Fruit fly (Drosophila melanogaster): ENCODE data around the gene tgy.

The tgy gene

dm6 chrX:19164726-19165125, 37.6 kb upstream of the tgy start (continued):
- TF ChIP-seq CG16813 (GFP tag; IDR thresholded peaks at IDR 0.05; ENCODE audit: partially characterized antibody) (no peak), ttk (GFP tag; IDR thresholded peaks at IDR 0.05) (0 out of 2 replicates have a peak, but pooled peaks have one; percentile 30), Sox100B (GFP tag; optimal IDR thresholded peaks at IDR 0.05) (peak; percentile 20), CG33213 (GFP tag; optimal IDR thresholded peaks at IDR 0.05) (no peak), CG10366 (GFP tag; IDR thresholded peaks at IDR 0.05) (peak; percentile 7; the same call in 1 of the 2 replicates), CG15479 (GFP tag; optimal IDR thresholded peaks at IDR 0.05) (no peak), ERR (GFP tag; optimal IDR thresholded peaks at IDR 0.05) (no peak), CG16815 (GFP tag; optimal IDR thresholded peaks at IDR 0.05) (no peak), dimm (GFP tag; IDR thresholded peaks at IDR 0.05) (no peak), CG10543 (GFP tag; optimal IDR thresholded peaks at IDR 0.05) (no peak), Six4 (GFP tag; optimal IDR thresholded peaks at IDR 0.05) (no peak), phol (tag; optimal IDR thresholded peaks at IDR 0.05) (peak; percentile 26), ro (GFP tag; IDR thresholded peaks at IDR 0.05) (no peak), PHDP (tag; optimal IDR thresholded peaks at IDR 0.05) (peak; percentile 15), CG8924 (tag; optimal IDR thresholded peaks at IDR 0.05) (no peak), CG15011 (GFP tag; optimal IDR thresholded peaks at IDR 0.05) (no peak), C15 (GFP tag; IDR thresholded peaks at IDR 0.05) (no peak), zfh1 (GFP tag; IDR thresholded peaks at IDR 0.05) (no peak), CG6272 (GFP tag; IDR thresholded peaks at IDR 0.05) (no peak), gfzf (GFP tag; optimal IDR thresholded peaks at IDR 0.05) (no peak), Taf1 (GFP tag; IDR thresholded peaks at IDR 0.05) (no peak), Gsc (GFP tag; IDR thresholded peaks at IDR 0.05) (no peak), slbo (GFP tag; IDR thresholded peaks at IDR 0.05) (no peak), bcd (GFP tag; optimal IDR thresholded peaks at IDR 0.05) (peak; percentile 44), ab (GFP tag; optimal IDR thresholded peaks at IDR 0.05) (no peak), Trl (optimal IDR thresholded peaks at IDR 0.05) (no peak), Trl (GFP tag; optimal IDR thresholded peaks at IDR 0.05) (peak; percentile 17), tll (GFP tag; optimal IDR thresholded peaks at IDR 0.05) (no peak), zen (tag; optimal IDR thresholded peaks at IDR 0.05) (no peak), CG17568 (GFP tag; optimal IDR thresholded peaks at IDR 0.05) (no peak), Fer1 (GFP tag; optimal IDR thresholded peaks at IDR 0.05) (no peak), CG8944 (GFP tag; optimal IDR thresholded peaks at IDR 0.05) (peak; percentile 22), CG6765 (GFP tag; optimal IDR thresholded peaks at IDR 0.05) (no peak), CG9932 (GFP tag; IDR thresholded peaks at IDR 0.05) (no peak), disco-r (GFP tag; optimal IDR thresholded peaks at IDR 0.05) (no peak), Chrac-16 (GFP tag; optimal IDR thresholded peaks at IDR 0.05) (peak; percentile 50), CG17612 (GFP tag; IDR thresholded peaks at IDR 0.05) (no peak), CG3407 (GFP tag; optimal IDR thresholded peaks at IDR 0.05) (no peak), trem (tag; optimal IDR thresholded peaks at IDR 0.05) (no peak), CG18619 (GFP tag; optimal IDR thresholded peaks at IDR 0.05) (no peak), CG17912 (GFP tag; optimal IDR thresholded peaks at IDR 0.05) (no peak), Kr (GFP tag; optimal IDR thresholded peaks at IDR 0.05) (no peak), CG17802 (tag; optimal IDR thresholded peaks at IDR 0.05) (no peak), z (GFP tag; IDR thresholded peaks at IDR 0.05) (no peak), CG32532 (GFP tag; IDR thresholded peaks at IDR 0.05) (no peak), Blimp-1 (GFP tag; optimal IDR thresholded peaks at IDR 0.05) (peak; percentile 4), CG3838 (GFP tag; optimal IDR thresholded peaks at IDR 0.05) (no peak), Sox102F (GFP tag; optimal IDR thresholded peaks at IDR 0.05) (peak; percentile 58), btn (GFP tag; optimal IDR thresholded peaks at IDR 0.05) (no peak), CG32772 (GFP tag; IDR thresholded peaks at IDR 0.05) (no peak), CG14860 (GFP tag; IDR thresholded peaks at IDR 0.05; ENCODE audit: partially characterized antibody) (no peak), grau (tag; optimal IDR thresholded peaks at IDR 0.05) (peak; percentile 5)
